Worm (Caenorhabditis elegans) whole organism, young adult: Measurements from ENCODE around the gene F38B2.6.

Experiments
- attf-3 ChIP-seq: fragments of 200-800 bp; sonication (Bioruptor generic); conservative IDR thresholded peaks from 2 replicates; pipeline ENCODE4 v1.3.6; 2022; ENCODE audit warnings: missing genetic modification reagents, missing genetic modification characterization, missing compliant biosample characterization
- nhr-27 ChIP-seq: fragments of 200-800 bp; sonication (Bioruptor generic); optimal IDR thresholded peaks from 2 replicates; lab custom pipeline; 2018; ENCODE audit warnings: mild to moderate bottlenecking, missing genetic modification characterization, moderate library complexity, missing compliant biosample characterization

ce11 chrX:11257071-11257470 lies 24.0 kb downstream of the F38B2.6 start, which contains the start of gene C03A3.1:
- TF ChIP-seq attf-3 (GFP tag; lab: Robert Waterston, UW) (no peak), nhr-27 (no peak)
